Fruit fly (Drosophila melanogaster) whole organism, embryonic: Measurements from ENCODE around the gene Phae1.

ENCODE experiments used
- Asciz ChIP-seq: fragments of 200-800 bp; sonication (Bioruptor generic); optimal IDR thresholded peaks from 2 replicates; lab custom pipeline; 2017; ENCODE audit warnings: missing biosample characterization, mild to moderate bottlenecking, missing genetic modification characterization, missing genetic modification reagents
- B-H1 ChIP-seq: fragments of 200-800 bp; sonication (Bioruptor generic); IDR thresholded peaks from 3 replicates; pipeline ENCODE4 v1.3.6; 2022; ENCODE audit warnings: missing biosample characterization, missing genetic modification characterization
- BtbVII ChIP-seq: fragments of 200-800 bp; sonication (Bioruptor generic); optimal IDR thresholded peaks from 3 replicates; lab custom pipeline; 2017; ENCODE audit warnings: missing biosample characterization, mild to moderate bottlenecking, missing genetic modification characterization
- CG11247 ChIP-seq: fragments of 200-800 bp; sonication (Bioruptor generic); IDR thresholded peaks from 2 replicates; pipeline ENCODE4 v1.3.6; 2022; ENCODE audit warnings: missing biosample characterization, missing genetic modification characterization
- CG13894 ChIP-seq: fragments of 200-800 bp; sonication (Bioruptor generic); optimal IDR thresholded peaks from 3 replicates; lab custom pipeline; 2018; ENCODE audit warnings: missing biosample characterization, mild to moderate bottlenecking, missing genetic modification characterization, moderate library complexity
- CG14667 ChIP-seq: fragments of 200-800 bp; sonication (Bioruptor generic); IDR thresholded peaks from 2 replicates; pipeline ENCODE4 v1.3.6; 2022; ENCODE audit warnings: missing biosample characterization, missing genetic modification characterization
- CG15269 ChIP-seq: fragments of 200-800 bp; sonication (Bioruptor generic); optimal IDR thresholded peaks from 2 replicates; lab custom pipeline; 2018; ENCODE audit warnings: missing biosample characterization, mild to moderate bottlenecking, missing genetic modification characterization, moderate library complexity
- CG17186 ChIP-seq: fragments of 200-800 bp; sonication (Bioruptor generic); optimal IDR thresholded peaks from 3 replicates; lab custom pipeline; 2017; ENCODE audit warnings: missing biosample characterization, missing genetic modification reagents, missing genetic modification characterization
- CG18262 ChIP-seq: fragments of 200-800 bp; optimal IDR thresholded peaks from 3 replicates; lab custom pipeline; 2019; ENCODE audit warnings: missing biosample characterization, mild to moderate bottlenecking, missing genetic modification characterization, moderate library complexity
- CG2120 ChIP-seq: fragments of 200-800 bp; sonication (Bioruptor generic); optimal IDR thresholded peaks from 3 replicates; lab custom pipeline; 2016; ENCODE audit warnings: missing biosample characterization, missing genetic modification characterization
- CG32767 ChIP-seq: fragments of 200-800 bp; sonication (Bioruptor generic); IDR thresholded peaks from 2 replicates; pipeline ENCODE4 v1.3.6; 2022; ENCODE audit warnings: missing biosample characterization, missing genetic modification characterization
- CG3407 ChIP-seq: fragments of 200-800 bp; sonication (Bioruptor generic); optimal IDR thresholded peaks from 2 replicates; lab custom pipeline; 2018; ENCODE audit warnings: missing biosample characterization, mild to moderate bottlenecking, missing genetic modification characterization
- CG34422 ChIP-seq: fragments of 200-800 bp; sonication (Bioruptor generic); IDR thresholded peaks from 3 replicates; pipeline ENCODE4 v1.3.6; 2022; ENCODE audit warnings: missing biosample characterization, missing genetic modification characterization
- CG43689 ChIP-seq: fragments of 200-800 bp; sonication (Bioruptor generic); IDR thresholded peaks from 2 replicates; pipeline ENCODE4 v1.3.6; 2022; ENCODE audit warnings: missing biosample characterization, missing genetic modification characterization
- CG5180 ChIP-seq: fragments of 200-800 bp; sonication (Bioruptor generic); optimal IDR thresholded peaks from 3 replicates; lab custom pipeline; 2017; ENCODE audit warnings: missing biosample characterization, missing genetic modification characterization, mild to moderate bottlenecking, moderate library complexity, missing genetic modification reagents
- CG6254 ChIP-seq: fragments of 200-800 bp; sonication (Bioruptor generic); optimal IDR thresholded peaks from 3 replicates; lab custom pipeline; 2017; ENCODE audit warnings: mild to moderate bottlenecking, missing biosample characterization, missing genetic modification reagents, missing genetic modification characterization
- CG6654 ChIP-seq: fragments of 200-800 bp; sonication (Bioruptor generic); optimal IDR thresholded peaks from 2 replicates; lab custom pipeline; 2017; ENCODE audit warnings: missing biosample characterization, mild to moderate bottlenecking, missing genetic modification characterization
- CG7839 ChIP-seq: fragments of 200-800 bp; sonication (Bioruptor generic); optimal IDR thresholded peaks from 3 replicates; lab custom pipeline; 2018; ENCODE audit warnings: missing biosample characterization, mild to moderate bottlenecking, missing genetic modification characterization, moderate library complexity
- CG8478 ChIP-seq: fragments of >200 bp; optimal IDR thresholded peaks from 2 replicates; lab custom pipeline; 2018
- CG8944 ChIP-seq: fragments of 200-800 bp; sonication (Bioruptor generic); optimal IDR thresholded peaks from 3 replicates; lab custom pipeline; 2016; ENCODE audit warnings: missing biosample characterization, missing genetic modification characterization
- Chrac-16 ChIP-seq: fragments of 200-800 bp; sonication (Bioruptor generic); optimal IDR thresholded peaks from 3 replicates; lab custom pipeline; 2016; ENCODE audit warnings: missing biosample characterization, missing genetic modification characterization
- Dad ChIP-seq: fragments of 200-800 bp; sonication (Bioruptor generic); optimal IDR thresholded peaks from 3 replicates; lab custom pipeline; 2016; ENCODE audit warnings: missing biosample characterization, missing genetic modification characterization
- Dip2 ChIP-seq: fragments of 200-800 bp; sonication (Bioruptor generic); IDR thresholded peaks from 2 replicates; pipeline ENCODE4 v1.3.6; 2022; ENCODE audit warnings: missing biosample characterization, missing genetic modification characterization
- Dll ChIP-seq: fragments of 200-800 bp; sonication (Bioruptor generic); IDR thresholded peaks from 4 replicates; pipeline ENCODE4 v1.3.6; 2022; ENCODE audit warnings: missing biosample characterization, missing genetic modification characterization; ENCODE audit not compliant: partially characterized antibody
- ERR ChIP-seq: fragments of 200-800 bp; sonication (Bioruptor generic); optimal IDR thresholded peaks from 2 replicates; lab custom pipeline; 2016; ENCODE audit warnings: missing biosample characterization, missing genetic modification characterization
- Elba2 ChIP-seq: fragments of 200-800 bp; sonication (Bioruptor generic); optimal IDR thresholded peaks from 3 replicates; lab custom pipeline; 2016; ENCODE audit warnings: missing biosample characterization, missing genetic modification characterization
- H15 ChIP-seq: fragments of 200-800 bp; sonication (Bioruptor generic); IDR thresholded peaks from 3 replicates; pipeline ENCODE4 v1.3.6; 2022; ENCODE audit warnings: missing biosample characterization, missing genetic modification characterization
- Hey ChIP-seq: fragments of 200-800 bp; sonication (Bioruptor generic); optimal IDR thresholded peaks from 3 replicates; lab custom pipeline; 2018; ENCODE audit warnings: missing biosample characterization, mild to moderate bottlenecking, missing genetic modification characterization
- HmgZ ChIP-seq: fragments of 200-800 bp; sonication (Bioruptor generic); optimal IDR thresholded peaks from 2 replicates; lab custom pipeline; 2018; ENCODE audit warnings: missing biosample characterization, mild to moderate bottlenecking, missing genetic modification characterization
- Hmx ChIP-seq: fragments of 200-800 bp; sonication (Bioruptor generic); optimal IDR thresholded peaks from 2 replicates; lab custom pipeline; 2016; ENCODE audit warnings: missing biosample characterization, missing genetic modification characterization
- MBD-R2 ChIP-seq: fragments of 200-800 bp; sonication (Bioruptor generic); IDR thresholded peaks from 2 replicates; pipeline ENCODE4 v1.3.6; 2022; ENCODE audit warnings: missing biosample characterization, missing genetic modification characterization
- Sox100B ChIP-seq: fragments of 200-800 bp; sonication (Bioruptor generic); optimal IDR thresholded peaks from 3 replicates; lab custom pipeline; 2018; ENCODE audit warnings: missing biosample characterization, mild to moderate bottlenecking, missing genetic modification characterization
- amos ChIP-seq: fragments of 200-800 bp; sonication (Bioruptor generic); IDR thresholded peaks from 2 replicates; pipeline ENCODE4 v1.3.6; 2022; ENCODE audit warnings: missing biosample characterization, missing genetic modification characterization; ENCODE audit not compliant: partially characterized antibody
- ase ChIP-seq: fragments of 200-800 bp; sonication (Bioruptor generic); IDR thresholded peaks from 3 replicates; pipeline ENCODE4 v1.3.6; 2022; ENCODE audit warnings: missing biosample characterization, missing genetic modification characterization
- cato ChIP-seq: fragments of 200-800 bp; sonication (Bioruptor generic); optimal IDR thresholded peaks from 2 replicates; lab custom pipeline; 2016; ENCODE audit warnings: missing biosample characterization, missing genetic modification characterization, borderline replicate concordance
- ci ChIP-seq: fragments of 200-800 bp; sonication (Bioruptor generic); IDR thresholded peaks from 3 replicates; pipeline ENCODE4 v1.3.6; 2022; ENCODE audit warnings: missing biosample characterization, missing genetic modification characterization
- da ChIP-seq: fragments of 200-800 bp; sonication (Bioruptor generic); optimal IDR thresholded peaks from 2 replicates; lab custom pipeline; 2016; ENCODE audit warnings: missing biosample characterization, missing genetic modification characterization
- emc ChIP-seq: fragments of 200-800 bp; sonication (Bioruptor generic); optimal IDR thresholded peaks from 2 replicates; lab custom pipeline; 2016; ENCODE audit warnings: missing biosample characterization, missing genetic modification characterization
- esg ChIP-seq: fragments of 200-800 bp; sonication (Bioruptor generic); conservative IDR thresholded peaks from 2 replicates; pipeline ENCODE4 v1.3.6; 2022; ENCODE audit warnings: missing biosample characterization, missing genetic modification characterization
- eve ChIP-seq, 2 experiments: fragments of >200 bp; optimal IDR thresholded peaks; 2 replicates each; lab custom pipeline; 2017; ENCODE audit warnings: missing biosample characterization in 2 of 2, missing genetic modification characterization in 2 of 2
- gt ChIP-seq: fragments of 200-800 bp; sonication (Bioruptor generic); IDR thresholded peaks from 2 replicates; pipeline ENCODE4 v1.3.6; 2022; ENCODE audit warnings: missing biosample characterization, missing genetic modification characterization
- ham ChIP-seq: fragments of 200-800 bp; sonication (Bioruptor generic); IDR thresholded peaks from 2 replicates; pipeline ENCODE4 v1.3.6; 2022; ENCODE audit warnings: missing biosample characterization, missing genetic modification characterization
- odd ChIP-seq: fragments of 200-800 bp; sonication (Bioruptor generic); optimal IDR thresholded peaks from 2 replicates; lab custom pipeline; 2017; ENCODE audit warnings: missing biosample characterization, mild to moderate bottlenecking, missing genetic modification characterization
- pho ChIP-seq: fragments of 200-800 bp; sonication (Bioruptor generic); optimal IDR thresholded peaks from 2 replicates; lab custom pipeline; 2016; ENCODE audit warnings: missing biosample characterization, missing genetic modification characterization
- pzg ChIP-seq: fragments of 200-800 bp; sonication (Bioruptor generic); optimal IDR thresholded peaks from 3 replicates; lab custom pipeline; 2018; ENCODE audit warnings: missing biosample characterization, mild to moderate bottlenecking, missing genetic modification characterization, moderate library complexity
- ranshi ChIP-seq: fragments of 200-800 bp; sonication (Bioruptor generic); IDR thresholded peaks from 2 replicates; pipeline ENCODE4 v1.3.6; 2022; ENCODE audit warnings: missing biosample characterization, missing genetic modification characterization
- run ChIP-seq: fragments of 200-800 bp; sonication (Bioruptor generic); optimal IDR thresholded peaks from 3 replicates; lab custom pipeline; 2018; ENCODE audit warnings: missing biosample characterization, mild to moderate bottlenecking, missing genetic modification characterization
- sens ChIP-seq: fragments of 200-800 bp; sonication (Bioruptor generic); peaks from one replicate; lab custom pipeline; 2016; ENCODE audit warnings: missing biosample characterization, missing genetic modification characterization
- sima ChIP-seq: fragments of 200-800 bp; sonication (Bioruptor generic); optimal IDR thresholded peaks from 2 replicates; lab custom pipeline; 2016; ENCODE audit warnings: missing biosample characterization, missing genetic modification characterization
- tgo ChIP-seq: fragments of 200-800 bp; sonication (Bioruptor generic); IDR thresholded peaks from 3 replicates; pipeline ENCODE4 v1.3.6; 2022; ENCODE audit warnings: missing biosample characterization, missing genetic modification characterization
- tio ChIP-seq: fragments of 200-800 bp; sonication (Bioruptor generic); optimal IDR thresholded peaks from 2 replicates; lab custom pipeline; 2017; ENCODE audit warnings: missing biosample characterization, missing genetic modification characterization, inconsistent platforms
- unpg ChIP-seq: fragments of 200-800 bp; sonication (Bioruptor generic); optimal IDR thresholded peaks from 3 replicates; lab custom pipeline; 2018; ENCODE audit warnings: missing biosample characterization, mild to moderate bottlenecking, missing genetic modification characterization, moderate library complexity
- wdn ChIP-seq: fragments of 200-800 bp; sonication (Bioruptor generic); IDR thresholded peaks from 2 replicates; pipeline ENCODE4 v1.3.6; 2022; ENCODE audit warnings: missing biosample characterization, missing genetic modification characterization

Phae1 gene

DNA sequence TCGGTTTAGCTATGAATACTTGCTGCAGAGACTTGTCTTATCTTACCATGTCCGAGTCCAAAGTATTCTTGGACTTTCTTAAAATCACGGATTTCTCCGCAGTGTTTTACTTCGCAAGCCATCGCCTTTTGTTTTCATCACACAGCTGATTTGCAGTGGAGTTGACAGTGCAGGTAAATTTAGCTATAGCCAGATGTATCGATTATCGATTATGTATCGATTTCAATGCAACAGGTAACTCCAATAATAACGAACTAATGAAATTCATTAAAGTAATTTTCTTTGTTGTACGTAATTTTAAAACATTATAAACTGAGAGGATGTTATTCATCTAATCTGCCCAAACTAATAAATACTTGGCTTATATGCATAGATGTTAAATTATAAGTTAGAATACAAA is 46.2 kb upstream of the Phae1 start, which contains the start of gene Rab3-GAP (continued):
- TF ChIP-seq CG11247 (GFP tag; lab: Robert Waterston, UW), result no peak
- no peak for TF ChIP-seq Dip2 (GFP tag; lab: Robert Waterston, UW)
- TF ChIP-seq CG18262, result peak; percentile 43
- peak; percentile 76 for TF ChIP-seq Dll (GFP tag; lab: Robert Waterston, UW)
- TF ChIP-seq esg, result no peak
- TF ChIP-seq BtbVII (GFP tag; lab: Kevin White, UChicago), result no peak
- no peak for TF ChIP-seq CG7839 (tag; lab: Kevin White, UChicago)
- peak; percentile 52 for TF ChIP-seq pzg (GFP tag; lab: Kevin White, UChicago)
- no peak for TF ChIP-seq cato (GFP tag; lab: Kevin White, UChicago)
- TF ChIP-seq CG3407 (GFP tag; lab: Kevin White, UChicago), result no peak
- TF ChIP-seq da (GFP tag; lab: Kevin White, UChicago), result no peak
- TF ChIP-seq CG15269 (tag; lab: Kevin White, UChicago), result no peak
- no peak for TF ChIP-seq wdn
- peak; percentile 44; the same call in 1 of the 3 replicates for TF ChIP-seq ci (GFP tag; lab: Robert Waterston, UW)
- no peak for TF ChIP-seq HmgZ
- TF ChIP-seq ERR (GFP tag; lab: Kevin White, UChicago), result no peak
- TF ChIP-seq CG43689 (GFP tag; lab: Robert Waterston, UW), result no peak
- peak; percentile 87 for TF ChIP-seq sens (GFP tag; lab: Kevin White, UChicago)
- TF ChIP-seq CG8478 (lab: Kevin White, UChicago), result no peak
- TF ChIP-seq CG17186 (GFP tag; lab: Kevin White, UChicago), result no peak
- peak; percentile 82 for TF ChIP-seq MBD-R2 (GFP tag; lab: Robert Waterston, UW)
- TF ChIP-seq Hmx (GFP tag; lab: Kevin White, UChicago), result no peak
- TF ChIP-seq ase (GFP tag; lab: Robert Waterston, UW), result no peak
- no peak for TF ChIP-seq Sox100B (GFP tag; lab: Kevin White, UChicago)
- TF ChIP-seq Dad (GFP tag; lab: Kevin White, UChicago), result no peak
- peak; percentile 37; the same call in 1 of the 2 replicates for TF ChIP-seq amos (GFP tag; lab: Robert Waterston, UW)
- no peak for TF ChIP-seq sima (GFP tag; lab: Kevin White, UChicago)
- TF ChIP-seq odd (GFP tag; lab: Kevin White, UChicago), result no peak
- TF ChIP-seq Asciz (GFP tag; lab: Kevin White, UChicago), result peak; percentile 36
- no peak for TF ChIP-seq CG13894 (tag; lab: Kevin White, UChicago)
- TF ChIP-seq ham (GFP tag; lab: Robert Waterston, UW), result no peak
- no peak for TF ChIP-seq eve (GFP tag; optimal IDR thresholded peaks at IDR 0.05; lab: Kevin White, UChicago)
- peak; percentile 30; the same call in 1 of the 3 replicates for TF ChIP-seq CG34422
- TF ChIP-seq ranshi (GFP tag; lab: Robert Waterston, UW), result no peak
- TF ChIP-seq tgo (GFP tag; lab: Robert Waterston, UW), result peak; percentile 38; the same call in 1 of the 3 replicates
- TF ChIP-seq CG6254 (GFP tag; lab: Kevin White, UChicago), result no peak
- peak; percentile 29 for TF ChIP-seq Chrac-16 (GFP tag; lab: Kevin White, UChicago)
- no peak for TF ChIP-seq H15 (GFP tag; lab: Robert Waterston, UW)
- TF ChIP-seq pho, result no peak
- no peak for TF ChIP-seq B-H1 (GFP tag; lab: Robert Waterston, UW)
- TF ChIP-seq CG14667 (GFP tag; lab: Robert Waterston, UW), result no peak
- no peak for TF ChIP-seq run (tag; lab: Kevin White, UChicago)
- TF ChIP-seq CG8944 (GFP tag; lab: Kevin White, UChicago), result no peak
- TF ChIP-seq Elba2 (GFP tag; lab: Kevin White, UChicago), result peak; percentile 20
- TF ChIP-seq CG6654 (GFP tag; lab: Kevin White, UChicago), result no peak
- peak; percentile 45 for TF ChIP-seq unpg (GFP tag; lab: Kevin White, UChicago)
- 0 out of 2 replicates have a peak, but pooled peaks have one; percentile 15 for TF ChIP-seq CG32767 (GFP tag; lab: Robert Waterston, UW)
- TF ChIP-seq CG5180, result no peak
- no peak for TF ChIP-seq tio (GFP tag; lab: Kevin White, UChicago)
- no peak for TF ChIP-seq emc (GFP tag; lab: Kevin White, UChicago)
- no peak for TF ChIP-seq gt (GFP tag; lab: Robert Waterston, UW)
- TF ChIP-seq CG2120, result peak; percentile 51
- no peak for TF ChIP-seq Hey (tag; lab: Kevin White, UChicago)
